Worm (Caenorhabditis elegans): ENCODE measurements around the gene cyn-2.

- TF ChIP-seq nfya-1 (tag; optimal IDR thresholded peaks at IDR 0.05; ENCODE audit: borderline replicate concordance, insufficient read depth) (no peak), K12H6.12 (tag; optimal IDR thresholded peaks at IDR 0.05) (no peak), nfya-2 (GFP tag; IDR thresholded peaks at IDR 0.05) (no peak), Y56A3A.18 (GFP tag; IDR thresholded peaks at IDR 0.05) (no peak), ets-4 (GFP tag; optimal IDR thresholded peaks at IDR 0.05) (no peak), ama-1 (optimal IDR thresholded peaks at IDR 0.05) (no peak), ama-1 (GFP tag; optimal IDR thresholded peaks at IDR 0.05) (no peak), lin-54 (GFP tag; optimal IDR thresholded peaks at IDR 0.05) (no peak), F10E7.11 (tag; optimal IDR thresholded peaks at IDR 0.05) (no peak), tbp1 (GFP tag; optimal IDR thresholded peaks at IDR 0.05) (no peak), F22D6.2 (tag; optimal IDR thresholded peaks at IDR 0.05) (no peak), ceh-58 (GFP tag; IDR thresholded peaks at IDR 0.05) (no peak)
These were observed 48.9 kb downstream of the cyn-2 start for ce11 chrIII:13741410-13741809.
